Worm (Caenorhabditis elegans): ENCODE data around the gene erd-2.1.

The erd-2.1 gene

DNA sequence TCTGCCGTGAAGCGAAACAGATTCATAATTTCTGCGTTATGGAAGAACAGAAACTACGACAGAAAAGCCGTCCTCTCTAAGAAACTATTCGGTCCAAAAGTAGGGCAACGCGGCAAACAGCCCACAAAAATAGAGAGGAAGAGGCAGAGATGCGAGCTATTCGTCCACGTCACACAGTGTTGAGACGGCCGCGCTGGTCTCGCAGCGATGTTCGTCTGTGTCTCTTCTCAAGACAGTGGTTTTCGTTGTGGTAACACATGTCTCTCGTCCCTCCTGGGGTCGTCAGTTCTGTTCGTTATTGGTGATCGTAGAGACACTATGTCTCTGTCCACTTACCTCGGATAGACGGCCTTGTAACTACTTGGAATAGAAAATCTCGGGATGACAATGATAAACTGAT lies at the start of gene erd-2.1 (continued):
- TF ChIP-seq ceh-32 (tag; optimal IDR thresholded peaks at IDR 0.05; ENCODE audit: poor library complexity): no peak

DNA sequence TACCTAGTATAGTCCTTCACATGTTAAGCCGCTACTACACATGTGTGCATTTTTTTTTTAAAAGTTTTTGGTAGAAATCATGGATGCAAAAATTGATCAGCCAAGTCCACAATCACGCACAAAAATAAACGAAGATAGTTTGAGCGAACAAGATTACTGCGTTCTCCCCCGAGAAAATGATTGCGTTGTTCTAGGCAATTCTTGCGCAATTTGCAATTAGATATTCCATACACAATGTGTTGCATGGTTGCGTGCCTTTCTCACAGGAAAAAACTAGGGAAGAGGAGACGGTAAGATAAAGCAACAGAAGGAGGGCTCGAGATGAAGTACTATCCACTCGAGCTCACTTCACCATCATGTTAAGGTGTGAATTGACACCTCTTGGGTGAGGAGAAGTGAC lies 47.4 kb upstream of the erd-2.1 start:
- peak in 1 of 2 experiments; percentile 69 for TF ChIP-seq unc-62 (GFP tag; optimal IDR thresholded peaks at IDR 0.05 in 1 of 2)
- TF ChIP-seq unc-62 (tag; optimal IDR thresholded peaks at IDR 0.05): no peak
- no peak for TF ChIP-seq lir-3 (tag; optimal IDR thresholded peaks at IDR 0.05)
- no peak for TF ChIP-seq zip-2 (tag; optimal IDR thresholded peaks at IDR 0.05)
- TF ChIP-seq ztf-7 (tag; optimal IDR thresholded peaks at IDR 0.05): no peak
- TF ChIP-seq lin-39 (tag; optimal IDR thresholded peaks at IDR 0.05): no peak
- TF ChIP-seq mes-2 (tag; optimal IDR thresholded peaks at IDR 0.05; ENCODE audit: poor library complexity, severe bottlenecking): no peak
- TF ChIP-seq T20F7.1 (GFP tag; optimal IDR thresholded peaks at IDR 0.05): no peak
- no peak for TF ChIP-seq R02D3.7 (tag; optimal IDR thresholded peaks at IDR 0.05)
- 0 out of 2 replicates have a peak, but pooled peaks have one; percentile 7 for TF ChIP-seq tag-97 (GFP tag; IDR thresholded peaks at IDR 0.05)

ce11 chrX:10205321-10205720 lies 46.7 kb upstream of the erd-2.1 start, which contains the start of gene sex-1:
Gene sex-1 (minus strand): TSS chrX:10205421.
- no peak for TF ChIP-seq T20F7.1 (GFP tag; optimal IDR thresholded peaks at IDR 0.05)
- TF ChIP-seq zfp-2 (tag; optimal IDR thresholded peaks at IDR 0.05): no peak
- TF ChIP-seq F10B5.3 (tag; optimal IDR thresholded peaks at IDR 0.05): no peak
- no peak for TF ChIP-seq mxl-2 (GFP tag; conservative IDR thresholded peaks at IDR 0.05)

ce11 chrX:10204313-10205063 lies 45.9 kb upstream of the erd-2.1 start:
- TF ChIP-seq ZK337.2 (GFP tag; IDR thresholded peaks at IDR 0.05): no peak
- no peak for TF ChIP-seq nhr-76 (tag; optimal IDR thresholded peaks at IDR 0.05)
- no peak for TF ChIP-seq zip-2 (tag; optimal IDR thresholded peaks at IDR 0.05)
- no peak for TF ChIP-seq ama-1 (optimal IDR thresholded peaks at IDR 0.05)
- TF ChIP-seq set-16 (GFP tag; IDR thresholded peaks at IDR 0.05): no peak
- 0 out of 2 replicates have a peak, but pooled peaks have one; percentile 13 for TF ChIP-seq hmg-1.1 (GFP tag; IDR thresholded peaks at IDR 0.05)
- no peak for TF ChIP-seq Y48G9A.11 (GFP tag; IDR thresholded peaks at IDR 0.05)
- no peak for TF ChIP-seq nhr-10 (tag; optimal IDR thresholded peaks at IDR 0.05)
- TF ChIP-seq daf-8 (GFP tag; IDR thresholded peaks at IDR 0.05): no peak

ce11 chrX:10203501-10203900 lies 44.9 kb upstream of the erd-2.1 start:
- no peak for TF ChIP-seq mdl-1 (tag; optimal IDR thresholded peaks at IDR 0.05)
- no peak for TF ChIP-seq ZK337.2 (GFP tag; IDR thresholded peaks at IDR 0.05)
- TF ChIP-seq nhr-25 (tag; optimal IDR thresholded peaks at IDR 0.05; ENCODE audit: borderline replicate concordance, insufficient read depth): no peak
- no peak for TF ChIP-seq madf-5 (GFP tag; IDR thresholded peaks at IDR 0.05)
- TF ChIP-seq F44E2.7 (GFP tag; IDR thresholded peaks at IDR 0.05): no peak
- no peak for TF ChIP-seq ceh-62 (tag; optimal IDR thresholded peaks at IDR 0.05)
- no peak for TF ChIP-seq dmd-6 (GFP tag; IDR thresholded peaks at IDR 0.05)
- TF ChIP-seq T20F7.1 (GFP tag; optimal IDR thresholded peaks at IDR 0.05): no peak
- TF ChIP-seq egl-43 (GFP tag; IDR thresholded peaks at IDR 0.05): no peak
- TF ChIP-seq nhr-111 (GFP tag; optimal IDR thresholded peaks at IDR 0.05): no peak
- TF ChIP-seq F37D6.2 (tag; optimal IDR thresholded peaks at IDR 0.05): no peak
- TF ChIP-seq daf-16 (GFP tag; optimal IDR thresholded peaks at IDR 0.05): no peak
- TF ChIP-seq daf-16 (tag; optimal IDR thresholded peaks at IDR 0.05): no peak
- TF ChIP-seq lim-7 (GFP tag; IDR thresholded peaks at IDR 0.05): no peak
- no peak for TF ChIP-seq unc-39 (tag; optimal IDR thresholded peaks at IDR 0.05)
- TF ChIP-seq nhr-237 (tag; optimal IDR thresholded peaks at IDR 0.05): no peak
- TF ChIP-seq nhr-77 (tag; optimal IDR thresholded peaks at IDR 0.05): no peak
- no peak for TF ChIP-seq lin-15B (tag; optimal IDR thresholded peaks at IDR 0.05)

All from whole organism, L4 larva.